Fruit fly (Drosophila melanogaster) whole organism, embryonic: ENCODE data around the gene CG5535.

Experiments used
- CG15479 ChIP-seq: fragments of 200-800 bp; sonication (Bioruptor generic); optimal IDR thresholded peaks from 3 replicates; lab custom pipeline; 2019; ENCODE audit warnings: missing biosample characterization, mild to moderate bottlenecking, missing genetic modification characterization, moderate library complexity
- Kr ChIP-seq: fragments of 200-800 bp; sonication (Bioruptor generic); optimal IDR thresholded peaks from 2 replicates; lab custom pipeline; 2017; ENCODE audit warnings: missing biosample characterization, mild to moderate bottlenecking, missing genetic modification characterization
- gsb ChIP-seq: fragments of 200-800 bp; sonication (Bioruptor generic); IDR thresholded peaks from 2 replicates; pipeline ENCODE4 v1.3.6; 2022; ENCODE audit warnings: missing biosample characterization, missing genetic modification characterization

DNA sequence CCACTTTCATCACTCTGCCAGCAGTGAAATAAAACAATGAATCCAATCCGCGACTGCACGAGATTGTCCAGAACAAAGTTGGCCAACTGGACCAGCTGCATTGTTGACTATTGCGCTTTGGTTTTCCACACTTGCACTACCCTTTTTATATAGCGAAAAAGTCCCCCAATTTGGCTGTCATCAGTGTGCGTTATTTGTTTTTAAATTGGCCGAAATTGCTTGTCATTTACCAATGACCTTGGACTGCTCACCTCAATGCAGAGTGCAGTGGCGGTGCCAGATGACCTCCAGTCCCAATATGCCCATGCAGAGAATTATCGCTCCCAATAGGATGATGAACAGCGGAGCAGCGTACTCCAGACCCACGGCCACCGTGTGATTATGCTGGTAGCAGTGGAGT is 38.8 kb downstream of the CG5535 start, which contains the start of gene Ir75a:
- TF ChIP-seq CG15479 (GFP tag; lab: Kevin White, UChicago) (no peak), gsb (no peak), Kr (GFP tag; lab: Kevin White, UChicago) (no peak)
